Fruit fly (Drosophila melanogaster): ENCODE data around the gene Dhfr.

Gene Dhfr

dm6 chr3R:16449187-16449973 lies 31.6 kb upstream of the Dhfr start (continued):
- peak; percentile 74 for TF ChIP-seq Ets97D (GFP tag; optimal IDR thresholded peaks at IDR 0.05)
- TF ChIP-seq MESR4 (GFP tag; optimal IDR thresholded peaks at IDR 0.05) = peak; percentile 19
- TF ChIP-seq CG8359 (GFP tag; optimal IDR thresholded peaks at IDR 0.05; ENCODE audit: borderline replicate concordance) = peak; percentile 84
- TF ChIP-seq Deaf1 (tag; optimal IDR thresholded peaks at IDR 0.05) = peak; percentile 57
- peak; percentile 88 for TF ChIP-seq CG6813 (GFP tag; optimal IDR thresholded peaks at IDR 0.05)
- TF ChIP-seq al (GFP tag; IDR thresholded peaks at IDR 0.05) = peak; percentile 75
- peak; percentile 65; the same call in 1 of the 2 replicates for TF ChIP-seq toy (GFP tag; IDR thresholded peaks at IDR 0.05)
- TF ChIP-seq bbx (GFP tag; IDR thresholded peaks at IDR 0.05; ENCODE audit: partially characterized antibody) = peak; percentile 56
- TF ChIP-seq CG6254 (GFP tag; optimal IDR thresholded peaks at IDR 0.05) = peak; percentile 77
- peak; percentile 99 for TF ChIP-seq ara (GFP tag; IDR thresholded peaks at IDR 0.05)
- no peak for TF ChIP-seq ftz-f1 (GFP tag; optimal IDR thresholded peaks at IDR 0.05)
- TF ChIP-seq CG1233 (GFP tag; optimal IDR thresholded peaks at IDR 0.05) = peak; percentile 90
- peak; percentile 87 for TF ChIP-seq NC2α (GFP tag; optimal IDR thresholded peaks at IDR 0.05)
- peak; percentile 90 for TF ChIP-seq Rfx (GFP tag; IDR thresholded peaks at IDR 0.05)
- TF ChIP-seq CG10209 (GFP tag; optimal IDR thresholded peaks at IDR 0.05) = peak; percentile 90
- TF ChIP-seq CG17912 (GFP tag; optimal IDR thresholded peaks at IDR 0.05) = peak; percentile 85
- peak; percentile 87 for TF ChIP-seq CG14050 (GFP tag; IDR thresholded peaks at IDR 0.05)
- TF ChIP-seq CG6854 (GFP tag; optimal IDR thresholded peaks at IDR 0.05) = peak; percentile 47
- TF ChIP-seq D (optimal IDR thresholded peaks at IDR 0.05) = no peak
- peak; percentile 97 for TF ChIP-seq D (GFP tag; optimal IDR thresholded peaks at IDR 0.05)
- TF ChIP-seq HLH3B (GFP tag; IDR thresholded peaks at IDR 0.05) = peak; percentile 97
- peak; percentile 70 for TF ChIP-seq CG13296 (GFP tag; optimal IDR thresholded peaks at IDR 0.05)
- TF ChIP-seq cas (GFP tag; IDR thresholded peaks at IDR 0.05) = peak; percentile 75
- peak; percentile 73 for TF ChIP-seq fd3F (GFP tag; optimal IDR thresholded peaks at IDR 0.05)
- peak; percentile 95 for TF ChIP-seq Rx (GFP tag; IDR thresholded peaks at IDR 0.05)
- peak; percentile 75 for TF ChIP-seq gsb (GFP tag; IDR thresholded peaks at IDR 0.05)
- peak; percentile 93 for TF ChIP-seq zen (tag; optimal IDR thresholded peaks at IDR 0.05)
- TF ChIP-seq maf-S (GFP tag; optimal IDR thresholded peaks at IDR 0.05) = peak; percentile 84
- peak; percentile 91 for TF ChIP-seq esg (GFP tag; conservative IDR thresholded peaks at IDR 0.05)
- peak; percentile 92 for TF ChIP-seq dysf (GFP tag; IDR thresholded peaks at IDR 0.05)
- peak; percentile 98 for TF ChIP-seq Xrp1 (GFP tag; IDR thresholded peaks at IDR 0.05)
- TF ChIP-seq sens (GFP tag) = peak; percentile 99
- TF ChIP-seq odd (GFP tag; optimal IDR thresholded peaks at IDR 0.05) = peak; percentile 56
- peak; percentile 95; the same call in 1 of the 2 replicates for TF ChIP-seq ranshi (GFP tag; IDR thresholded peaks at IDR 0.05)
- peak; percentile 93 for TF ChIP-seq CG6689 (GFP tag; IDR thresholded peaks at IDR 0.05)
- 0 out of 2 replicates have a peak, but pooled peaks have one; percentile 15 for TF ChIP-seq Scr (GFP tag; IDR thresholded peaks at IDR 0.05; ENCODE audit: partially characterized antibody)
- peak; percentile 97 for TF ChIP-seq CG18262 (tag; optimal IDR thresholded peaks at IDR 0.05)
- 0 out of 2 replicates have a peak, but pooled peaks have one; percentile 6 for TF ChIP-seq Oaz (GFP tag; IDR thresholded peaks at IDR 0.05)
- peak; percentile 45 for TF ChIP-seq Fer1 (GFP tag; optimal IDR thresholded peaks at IDR 0.05)
- TF ChIP-seq knrl (GFP tag; IDR thresholded peaks at IDR 0.05; ENCODE audit: partially characterized antibody) = peak; percentile 68; the same call in 2 of the 3 replicates
- peak; percentile 97 for TF ChIP-seq CG17359 (tag; optimal IDR thresholded peaks at IDR 0.05)
- peak; percentile 63 for TF ChIP-seq scrt (GFP tag; optimal IDR thresholded peaks at IDR 0.05)
- TF ChIP-seq prd (optimal IDR thresholded peaks at IDR 0.05) = no peak
- TF ChIP-seq prd (GFP tag; IDR thresholded peaks at IDR 0.05) = peak; percentile 97
- peak; percentile 46 for TF ChIP-seq mirr (GFP tag; optimal IDR thresholded peaks at IDR 0.05)
- peak; percentile 62 for TF ChIP-seq ash1 (GFP tag; optimal IDR thresholded peaks at IDR 0.05)
- peak; percentile 82 for TF ChIP-seq CG9437 (GFP tag; optimal IDR thresholded peaks at IDR 0.05)
- TF ChIP-seq NK7.1 (GFP tag; optimal IDR thresholded peaks at IDR 0.05) = peak; percentile 76
- TF ChIP-seq Nf-YB (GFP tag; optimal IDR thresholded peaks at IDR 0.05) = peak; percentile 68
